Worm (Caenorhabditis elegans): ENCODE results near the gene F22H10.3.

F22H10.3 gene

ce11 chrX:16634708-16635107, 42.8 kb downstream of the F22H10.3 start (continued):
- TF ChIP-seq nhr-90 (tag; optimal IDR thresholded peaks at IDR 0.05) (peak; percentile 80), attf-6 (GFP tag; IDR thresholded peaks at IDR 0.05) (no peak), cebp-1 (GFP tag; IDR thresholded peaks at IDR 0.05) (peak; percentile 73), cebp-1 (tag; optimal IDR thresholded peaks at IDR 0.05) (peak; percentile 88), Y67H2A.10 (GFP tag; conservative IDR thresholded peaks at IDR 0.05) (no peak), lir-1 (GFP tag; conservative IDR thresholded peaks at IDR 0.05) (peak; percentile 60), die-1 (tag; optimal IDR thresholded peaks at IDR 0.05) (peak; percentile 85), mes-4 (tag; optimal IDR thresholded peaks at IDR 0.05) (no peak), mel-28 (tag; optimal IDR thresholded peaks at IDR 0.05; ENCODE audit: borderline replicate concordance) (no peak), lsl-1 (GFP tag; optimal IDR thresholded peaks at IDR 0.05) (no peak), F10E7.11 (tag; optimal IDR thresholded peaks at IDR 0.05) (no peak), F22D6.2 (tag; optimal IDR thresholded peaks at IDR 0.05) (peak; percentile 43), Y53F4B.3 (GFP tag; IDR thresholded peaks at IDR 0.05) (peak; percentile 40; the same call in 1 of the 2 replicates), let-607 (tag; optimal IDR thresholded peaks at IDR 0.05) (peak; percentile 55 to 65), repo-1 (tag; optimal IDR thresholded peaks at IDR 0.05) (peak; percentile 60), him-1 (tag; optimal IDR thresholded peaks at IDR 0.05) (peak; percentile 81), F57C9.4 (tag; optimal IDR thresholded peaks at IDR 0.05) (no peak), attf-5 (GFP tag; optimal IDR thresholded peaks at IDR 0.05) (peak; percentile 71), madf-6 (GFP tag; IDR thresholded peaks at IDR 0.05) (no peak; the same call in 1 of the 2 replicates), sea-2 (GFP tag; IDR thresholded peaks at IDR 0.05) (no peak), attf-3 (GFP tag; conservative IDR thresholded peaks at IDR 0.05) (0 out of 2 replicates have a peak, but pooled peaks have one; percentile 20), B0261.1 (tag; optimal IDR thresholded peaks at IDR 0.05) (peak; percentile 98), snpc-1.1 (tag; optimal IDR thresholded peaks at IDR 0.05; ENCODE audit: insufficient read depth) (peak; percentile 75), F39B2.1 (GFP tag; IDR thresholded peaks at IDR 0.05) (no peak), hmg-20 (GFP tag; IDR thresholded peaks at IDR 0.05) (peak; percentile 75), ceh-91 (GFP tag; IDR thresholded peaks at IDR 0.05) (no peak), C06A6.2 (GFP tag; conservative IDR thresholded peaks at IDR 0.05) (peak; percentile 62), chd-7 (tag; optimal IDR thresholded peaks at IDR 0.05) (peak; percentile 77), F55B11.4 (tag; optimal IDR thresholded peaks at IDR 0.05; ENCODE audit: borderline replicate concordance, insufficient read depth) (no peak), pbrm-1 (GFP tag; IDR thresholded peaks at IDR 0.05) (peak; percentile 91), F33H1.4 (GFP tag; IDR thresholded peaks at IDR 0.05) (no peak), lag-1 (GFP tag; IDR thresholded peaks at IDR 0.05) (no peak), ceh-79 (tag; optimal IDR thresholded peaks at IDR 0.05) (peak; percentile 22), aptf-2 (GFP tag; conservative IDR thresholded peaks at IDR 0.05) (0 out of 2 replicates have a peak, but pooled peaks have one; percentile 12), nhr-179 (tag; optimal IDR thresholded peaks at IDR 0.05) (peak; percentile 30), lin-35 (GFP tag; optimal IDR thresholded peaks at IDR 0.05) (no peak), C17E4.6 (GFP tag; IDR thresholded peaks at IDR 0.05) (peak; percentile 58; the same call in 1 of the 2 replicates), sptf-2 (GFP tag; optimal IDR thresholded peaks at IDR 0.05) (peak; percentile 28), bed-2 (GFP tag; IDR thresholded peaks at IDR 0.05) (no peak), F49E8.2 (tag; optimal IDR thresholded peaks at IDR 0.05; ENCODE audit: insufficient read depth) (no peak), rpc-1 (optimal IDR thresholded peaks at IDR 0.05) (peak; percentile 84), rpc-1 (tag; optimal IDR thresholded peaks at IDR 0.05) (peak; percentile 88), atf-7 (tag; optimal IDR thresholded peaks at IDR 0.05) (peak; percentile 51), gei-17 (GFP tag; optimal IDR thresholded peaks at IDR 0.05) (peak; percentile 74), ceh-40 (GFP tag; IDR thresholded peaks at IDR 0.05) (0 out of 2 replicates have a peak, but pooled peaks have one; percentile 29), mcd-1 (GFP tag; IDR thresholded peaks at IDR 0.05) (peak; percentile 68), snpc-3.4 (tag; optimal IDR thresholded peaks at IDR 0.05) (peak; percentile 55), lsy-27 (tag; optimal IDR thresholded peaks at IDR 0.05; ENCODE audit: borderline replicate concordance, insufficient read depth) (peak; percentile 54)
